Worm (Caenorhabditis elegans): ENCODE data around the gene R11.4.
A peak's percentile ranks its signal among the peaks of the same experiment; 100 is the strongest.
"Not testable (repeated sequence)": the region's sequence is repeated elsewhere in the genome, so short reads cannot be mapped to it uniquely, and the experiment has no call there.

R11.4 gene

ce11 chrX:16218306-16218705, 7.9 kb upstream of the R11.4 start:
- TF ChIP-seq hmg-4 (GFP tag; optimal IDR thresholded peaks at IDR 0.05) (no peak), B0310.2 (tag; optimal IDR thresholded peaks at IDR 0.05) (no peak), flt-1 (GFP tag; IDR thresholded peaks at IDR 0.05) (no peak)

ce11 chrX:16217749-16218148, 7.3 kb upstream of the R11.4 start:
- TF ChIP-seq ama-1 (optimal IDR thresholded peaks at IDR 0.05): no peak
- TF ChIP-seq ceh-13 (GFP tag; optimal IDR thresholded peaks at IDR 0.05): peak; percentile 7
- TF ChIP-seq pes-1 (GFP tag; IDR thresholded peaks at IDR 0.05): peak; percentile 54; the same call in 1 of the 2 replicates

- no peak for TF ChIP-seq tbx-37 (GFP tag; conservative IDR thresholded peaks at IDR 0.05)
Observed at ce11 chrX:16217108-16217507, 6.7 kb upstream of the R11.4 start, which contains the start of gene F23A7.1. F23A7.1 (plus strand) TSS chrX:16217408.

- TF ChIP-seq tra-4 (tag; optimal IDR thresholded peaks at IDR 0.05); scrt-1 (GFP tag; IDR thresholded peaks at IDR 0.05); ets-7 (tag; optimal IDR thresholded peaks at IDR 0.05): not testable (repeated sequence)
Observed at ce11 chrX:16213073-16213472, 2.7 kb upstream of the R11.4 start, which contains the start of gene F23A7.8. F23A7.8 (plus strand) TSS chrX:16213373.

ce11 chrX:16212306-16212705, 1.9 kb upstream of the R11.4 start, which contains the start of gene F23A7.4:
F23A7.4 (plus strand) TSS chrX:16212606.
- TF ChIP-seq ama-1 (optimal IDR thresholded peaks at IDR 0.05); ceh-13 (GFP tag; optimal IDR thresholded peaks at IDR 0.05); scrt-1 (GFP tag; IDR thresholded peaks at IDR 0.05): not testable (repeated sequence)

- TF ChIP-seq F13C5.2 (tag; optimal IDR thresholded peaks at IDR 0.05): peak; percentile 90
- TF ChIP-seq sea-1 (GFP tag; conservative IDR thresholded peaks at IDR 0.05): peak; percentile 93
- peak; percentile 86 for TF ChIP-seq ceh-36 (tag; optimal IDR thresholded peaks at IDR 0.05)
- TF ChIP-seq scrt-1 (GFP tag; IDR thresholded peaks at IDR 0.05): peak; percentile 92
- TF ChIP-seq ama-1 (optimal IDR thresholded peaks at IDR 0.05): no peak
- peak; percentile 76 for TF ChIP-seq hnd-1 (tag; optimal IDR thresholded peaks at IDR 0.05)
- peak; percentile 88 for TF ChIP-seq ceh-13 (GFP tag; optimal IDR thresholded peaks at IDR 0.05)
- peak; percentile 67 for TF ChIP-seq tra-4 (tag; optimal IDR thresholded peaks at IDR 0.05)
- peak; percentile 94 for TF ChIP-seq flt-1 (GFP tag; IDR thresholded peaks at IDR 0.05)
- TF ChIP-seq hmg-4 (GFP tag; optimal IDR thresholded peaks at IDR 0.05): peak; percentile 92
- TF ChIP-seq aly-1 (tag; optimal IDR thresholded peaks at IDR 0.05): peak; percentile 85
- TF ChIP-seq hmbx-1 (tag; optimal IDR thresholded peaks at IDR 0.05): peak; percentile 70
- peak; percentile 77 for TF ChIP-seq B0310.2 (tag; optimal IDR thresholded peaks at IDR 0.05)
- peak; percentile 88 for TF ChIP-seq tbx-11 (GFP tag; IDR thresholded peaks at IDR 0.05)
- peak; percentile 88 for TF ChIP-seq tbx-37 (GFP tag; conservative IDR thresholded peaks at IDR 0.05)
- peak; percentile 93 for TF ChIP-seq pes-1 (GFP tag; IDR thresholded peaks at IDR 0.05)
- TF ChIP-seq ets-7 (tag; optimal IDR thresholded peaks at IDR 0.05): peak; percentile 77
Observed at ce11 chrX:16209660-16210059, 758 bp downstream of the R11.4 start.

- TF ChIP-seq hmg-4 (GFP tag; optimal IDR thresholded peaks at IDR 0.05): no peak
- no peak for TF ChIP-seq hnd-1 (tag; optimal IDR thresholded peaks at IDR 0.05)
- no peak for TF ChIP-seq scrt-1 (GFP tag; IDR thresholded peaks at IDR 0.05)
- TF ChIP-seq sea-1 (GFP tag; conservative IDR thresholded peaks at IDR 0.05): no peak
- TF ChIP-seq hmbx-1 (tag; optimal IDR thresholded peaks at IDR 0.05): no peak
- no peak for TF ChIP-seq ets-7 (tag; optimal IDR thresholded peaks at IDR 0.05)
- TF ChIP-seq aly-1 (tag; optimal IDR thresholded peaks at IDR 0.05): no peak
- TF ChIP-seq tbx-37 (GFP tag; conservative IDR thresholded peaks at IDR 0.05): no peak
- TF ChIP-seq F13C5.2 (tag; optimal IDR thresholded peaks at IDR 0.05): no peak
- TF ChIP-seq flt-1 (GFP tag; IDR thresholded peaks at IDR 0.05): no peak
- TF ChIP-seq tra-4 (tag; optimal IDR thresholded peaks at IDR 0.05): no peak
- TF ChIP-seq ceh-13 (GFP tag; optimal IDR thresholded peaks at IDR 0.05): no peak
Observed at ce11 chrX:16209122-16209521, 1.3 kb downstream of the R11.4 start.

- TF ChIP-seq pes-1 (GFP tag; IDR thresholded peaks at IDR 0.05) (peak; percentile 42; the same call in 1 of the 2 replicates), tra-4 (tag; optimal IDR thresholded peaks at IDR 0.05) (no peak), hmg-4 (GFP tag; optimal IDR thresholded peaks at IDR 0.05) (no peak), hnd-1 (tag; optimal IDR thresholded peaks at IDR 0.05) (no peak), sea-1 (GFP tag; conservative IDR thresholded peaks at IDR 0.05) (0 out of 2 replicates have a peak, but pooled peaks have one; percentile 17), scrt-1 (GFP tag; IDR thresholded peaks at IDR 0.05) (0 out of 2 replicates have a peak, but pooled peaks have one; percentile 21), ceh-13 (GFP tag; optimal IDR thresholded peaks at IDR 0.05) (no peak)
Observed at ce11 chrX:16208667-16209066, 1.8 kb downstream of the R11.4 start.

ce11 chrX:16208123-16208522, 2.3 kb downstream of the R11.4 start:
- TF ChIP-seq ceh-13 (GFP tag; optimal IDR thresholded peaks at IDR 0.05): no peak
- TF ChIP-seq pes-1 (GFP tag; IDR thresholded peaks at IDR 0.05): no peak
- TF ChIP-seq flt-1 (GFP tag; IDR thresholded peaks at IDR 0.05): no peak
- TF ChIP-seq ama-1 (optimal IDR thresholded peaks at IDR 0.05): no peak
- no peak for TF ChIP-seq hmg-4 (GFP tag; optimal IDR thresholded peaks at IDR 0.05)
- no peak for TF ChIP-seq B0310.2 (tag; optimal IDR thresholded peaks at IDR 0.05)
- TF ChIP-seq hmbx-1 (tag; optimal IDR thresholded peaks at IDR 0.05): no peak
- no peak for TF ChIP-seq tbx-11 (GFP tag; IDR thresholded peaks at IDR 0.05)
- TF ChIP-seq ets-7 (tag; optimal IDR thresholded peaks at IDR 0.05): no peak
- TF ChIP-seq ceh-36 (tag; optimal IDR thresholded peaks at IDR 0.05): no peak
- no peak for TF ChIP-seq scrt-1 (GFP tag; IDR thresholded peaks at IDR 0.05)
- no peak for TF ChIP-seq F13C5.2 (tag; optimal IDR thresholded peaks at IDR 0.05)
- no peak for TF ChIP-seq aly-1 (tag; optimal IDR thresholded peaks at IDR 0.05)
- TF ChIP-seq tbx-37 (GFP tag; conservative IDR thresholded peaks at IDR 0.05): no peak
- no peak for TF ChIP-seq sea-1 (GFP tag; conservative IDR thresholded peaks at IDR 0.05)
- no peak for TF ChIP-seq hnd-1 (tag; optimal IDR thresholded peaks at IDR 0.05)
- no peak for TF ChIP-seq tra-4 (tag; optimal IDR thresholded peaks at IDR 0.05)
